Fruit fly (Drosophila melanogaster): ENCODE results near the gene CG33664.
A peak's percentile ranks its signal among the peaks of the same experiment; 100 is the strongest.
"Not testable (repeated sequence)": the region's sequence is repeated elsewhere in the genome, so short reads cannot be mapped to it uniquely, and the experiment has no call there.

The CG33664 gene

dm6 chrX:6383920-6384319, at the start of gene CG33664:
TSS of gene CG33664 (plus strand) at chrX:6384220.
- TF ChIP-seq pan (optimal IDR thresholded peaks at IDR 0.05); usp (GFP tag; optimal IDR thresholded peaks at IDR 0.05); EcR (GFP tag; optimal IDR thresholded peaks at IDR 0.05): not testable (repeated sequence)

dm6 chrX:6334945-6335344, 49.1 kb upstream of the CG33664 start:
- TF ChIP-seq pan (optimal IDR thresholded peaks at IDR 0.05) (no peak), CG8478 (optimal IDR thresholded peaks at IDR 0.05) (no peak), EcR (GFP tag; optimal IDR thresholded peaks at IDR 0.05) (no peak), psq (optimal IDR thresholded peaks at IDR 0.05) (no peak), usp (GFP tag; optimal IDR thresholded peaks at IDR 0.05) (no peak), Dll (optimal IDR thresholded peaks at IDR 0.05) (no peak)

DNA sequence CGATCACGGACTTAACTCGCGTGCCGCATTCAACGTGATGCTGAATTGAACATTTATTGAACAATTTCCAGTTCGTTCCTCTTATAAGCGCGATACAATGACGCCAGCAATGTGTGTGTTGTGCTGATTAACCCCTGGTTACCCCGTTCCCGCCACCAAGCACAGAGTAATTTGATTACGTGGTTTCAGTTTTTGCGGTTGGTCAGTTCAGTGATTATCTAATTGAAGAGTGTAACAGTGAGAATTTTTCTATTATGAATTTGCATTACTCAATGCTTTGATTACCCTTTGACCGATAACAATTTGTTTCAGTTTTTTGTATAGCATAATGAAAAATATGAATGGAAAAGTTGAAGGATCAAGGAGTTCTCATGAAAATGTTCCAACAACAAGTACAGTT, 46.3 kb upstream of the CG33664 start, which contains the start of gene CG3842:
CG3842 (plus strand) TSS at position 61 of the 400 bp plus-strand sequence.
- no peak for TF ChIP-seq usp (GFP tag; optimal IDR thresholded peaks at IDR 0.05)
- no peak for TF ChIP-seq EcR (GFP tag; optimal IDR thresholded peaks at IDR 0.05)
- TF ChIP-seq pan (optimal IDR thresholded peaks at IDR 0.05) = no peak
- TF ChIP-seq Dll (optimal IDR thresholded peaks at IDR 0.05) = no peak
- no peak for TF ChIP-seq CG8478 (optimal IDR thresholded peaks at IDR 0.05)
- TF ChIP-seq psq (optimal IDR thresholded peaks at IDR 0.05) = no peak

DNA sequence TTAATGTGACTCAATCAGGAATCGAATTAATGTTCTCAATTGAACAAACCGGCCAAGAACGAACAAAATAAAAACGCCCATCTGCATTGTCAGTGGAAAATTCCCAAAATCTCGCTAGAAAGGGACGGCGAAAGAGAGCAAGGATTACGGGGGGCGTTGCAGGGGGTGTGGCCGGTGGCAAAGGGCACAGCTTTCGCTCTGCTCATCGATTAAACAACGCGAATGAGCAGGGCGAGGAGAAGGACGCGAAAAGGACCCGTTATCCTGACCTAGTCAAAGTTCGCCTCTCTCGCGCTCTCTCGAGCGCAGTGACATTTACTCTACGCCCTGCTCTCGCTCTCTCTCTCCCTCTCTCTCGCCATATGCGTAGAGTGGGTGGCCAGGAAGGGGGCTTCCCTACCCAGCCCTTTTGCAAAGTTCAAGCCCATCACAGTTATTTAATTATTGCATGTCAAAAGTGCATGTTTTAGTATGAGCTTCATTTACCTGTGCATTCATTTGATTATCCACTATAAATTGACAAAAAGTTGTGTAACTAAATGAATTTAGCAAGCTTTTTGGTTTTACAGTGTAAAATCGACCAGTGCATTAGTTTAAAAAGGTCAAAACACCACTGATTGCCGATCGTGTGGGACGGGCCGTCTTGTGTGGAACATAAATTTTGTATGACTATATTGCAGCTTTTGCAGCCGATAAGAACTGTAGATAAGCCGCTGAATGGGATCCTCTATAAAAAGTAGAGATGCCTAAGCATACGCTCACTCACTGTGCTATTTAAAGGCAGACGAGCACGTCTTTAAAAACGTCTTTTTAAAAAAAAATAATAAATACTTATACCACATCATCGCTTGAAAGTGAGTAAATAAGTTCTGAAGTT, 45.0 kb upstream of the CG33664 start:
- no peak for TF ChIP-seq EcR (GFP tag; optimal IDR thresholded peaks at IDR 0.05)
- TF ChIP-seq psq (optimal IDR thresholded peaks at IDR 0.05) = no peak
- no peak for TF ChIP-seq pan (optimal IDR thresholded peaks at IDR 0.05)
- TF ChIP-seq Dll (optimal IDR thresholded peaks at IDR 0.05) = no peak
- TF ChIP-seq CG8478 (optimal IDR thresholded peaks at IDR 0.05) = no peak
- TF ChIP-seq usp (GFP tag; optimal IDR thresholded peaks at IDR 0.05) = no peak

dm6 chrX:6339970-6340548, 44.0 kb upstream of the CG33664 start:
- TF ChIP-seq pan (optimal IDR thresholded peaks at IDR 0.05) (no peak), usp (GFP tag; optimal IDR thresholded peaks at IDR 0.05) (no peak), psq (optimal IDR thresholded peaks at IDR 0.05) (no peak), EcR (GFP tag; optimal IDR thresholded peaks at IDR 0.05) (peak in 1 of 2 experiments; percentile 30), CG8478 (optimal IDR thresholded peaks at IDR 0.05) (no peak), Dll (optimal IDR thresholded peaks at IDR 0.05) (no peak)

DNA sequence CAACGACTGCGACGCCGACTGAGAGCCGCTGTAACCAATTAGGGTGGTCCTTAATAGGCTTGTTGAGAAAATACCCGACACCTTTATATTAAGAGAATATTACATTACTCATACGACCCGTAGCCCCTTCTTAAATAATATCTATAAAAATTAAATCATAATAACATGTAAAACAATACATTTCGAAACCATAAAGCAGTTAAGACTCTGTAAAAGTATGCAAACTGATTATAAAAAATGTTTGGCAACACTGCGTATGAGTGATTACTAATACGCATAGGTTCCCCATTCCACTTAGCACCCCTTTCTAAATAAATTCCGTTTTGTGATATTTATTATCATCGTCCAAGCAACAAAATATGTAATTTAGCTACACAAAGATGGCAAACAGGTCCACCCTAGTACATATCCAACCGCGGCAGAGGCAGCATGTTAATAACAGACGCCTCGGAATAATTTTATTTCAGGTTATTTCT, 43.4 kb upstream of the CG33664 start:
- TF ChIP-seq usp (GFP tag; optimal IDR thresholded peaks at IDR 0.05) = no peak
- TF ChIP-seq Dll (optimal IDR thresholded peaks at IDR 0.05) = no peak
- no peak for TF ChIP-seq EcR (GFP tag; optimal IDR thresholded peaks at IDR 0.05)
- no peak for TF ChIP-seq psq (optimal IDR thresholded peaks at IDR 0.05)
- TF ChIP-seq CG8478 (optimal IDR thresholded peaks at IDR 0.05) = no peak
- TF ChIP-seq pan (optimal IDR thresholded peaks at IDR 0.05) = no peak

dm6 chrX:6341678-6342077, 42.3 kb upstream of the CG33664 start:
- TF ChIP-seq psq (optimal IDR thresholded peaks at IDR 0.05) = no peak
- TF ChIP-seq Dll (optimal IDR thresholded peaks at IDR 0.05) = no peak
- TF ChIP-seq CG8478 (optimal IDR thresholded peaks at IDR 0.05) = no peak
- TF ChIP-seq usp (GFP tag; optimal IDR thresholded peaks at IDR 0.05) = no peak
- TF ChIP-seq pan (optimal IDR thresholded peaks at IDR 0.05) = no peak

DNA sequence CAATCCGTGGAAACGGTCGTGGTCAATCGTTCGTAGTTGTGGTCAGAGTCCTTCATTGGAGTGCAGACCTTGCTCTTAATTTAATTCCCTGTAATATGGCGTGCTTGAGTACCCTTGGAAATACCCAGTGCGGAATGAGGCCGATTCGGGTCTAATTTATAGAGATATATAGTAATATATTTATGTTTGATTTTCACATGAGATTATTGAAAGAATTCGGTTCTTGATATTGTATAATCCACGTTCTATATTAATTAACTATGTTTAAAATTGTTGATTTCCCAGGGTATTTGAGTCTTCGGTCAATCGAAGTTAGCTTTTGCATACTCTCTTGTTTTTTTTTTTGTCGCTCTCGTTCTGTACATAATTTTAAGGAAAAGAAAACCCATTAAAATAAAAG, 40.7 kb upstream of the CG33664 start:
- TF ChIP-seq psq (optimal IDR thresholded peaks at IDR 0.05) (no peak), pan (optimal IDR thresholded peaks at IDR 0.05) (peak; percentile 76)

DNA sequence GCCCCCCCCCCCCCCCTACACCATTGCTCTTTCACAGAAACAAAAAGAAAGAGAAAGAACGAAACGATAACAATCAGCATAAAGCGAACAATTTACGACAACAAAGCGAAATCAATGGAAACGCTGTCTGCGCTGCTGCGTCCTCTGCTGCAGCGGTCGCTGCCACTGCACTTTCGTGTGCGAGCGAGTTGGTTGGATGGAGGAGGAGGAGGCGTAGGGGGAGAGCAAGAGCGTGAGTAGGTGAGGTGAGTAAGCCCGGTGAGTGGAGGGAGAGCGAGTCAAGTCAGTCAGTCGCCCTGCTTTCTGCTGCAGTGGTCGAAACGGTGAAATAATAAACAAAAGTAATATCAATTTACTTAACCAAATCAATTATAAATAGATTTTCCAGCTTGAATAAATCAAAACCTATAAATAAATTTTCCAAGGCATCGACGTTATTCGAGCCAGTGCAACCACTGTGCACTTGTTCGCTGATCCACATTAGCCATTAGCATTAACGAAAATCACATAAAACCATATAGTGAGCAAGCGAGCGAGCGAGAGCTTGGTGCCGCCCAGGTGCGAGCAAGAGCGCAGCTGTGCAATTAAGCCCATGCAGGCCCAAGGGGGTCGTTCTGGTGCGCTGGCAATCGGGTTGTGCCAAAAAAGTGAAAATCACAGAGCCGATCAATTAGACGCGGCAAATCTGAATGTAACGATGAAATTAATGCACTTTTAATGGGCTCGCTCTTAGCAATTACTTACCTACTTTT, 40.1 kb upstream of the CG33664 start:
- peak; percentile 62 for TF ChIP-seq Dll (optimal IDR thresholded peaks at IDR 0.05)
- TF ChIP-seq pan (optimal IDR thresholded peaks at IDR 0.05) = no peak

dm6 chrX:6344538-6345074, 39.4 kb upstream of the CG33664 start:
- TF ChIP-seq pan (optimal IDR thresholded peaks at IDR 0.05) (no peak), psq (optimal IDR thresholded peaks at IDR 0.05) (no peak), usp (GFP tag; optimal IDR thresholded peaks at IDR 0.05) (no peak), Dll (optimal IDR thresholded peaks at IDR 0.05) (no peak), EcR (GFP tag; optimal IDR thresholded peaks at IDR 0.05) (no peak), CG8478 (optimal IDR thresholded peaks at IDR 0.05) (no peak)

- TF ChIP-seq usp (GFP tag; optimal IDR thresholded peaks at IDR 0.05) (no peak), Dll (optimal IDR thresholded peaks at IDR 0.05) (no peak), pan (optimal IDR thresholded peaks at IDR 0.05) (no peak), EcR (GFP tag; optimal IDR thresholded peaks at IDR 0.05) (no peak), psq (optimal IDR thresholded peaks at IDR 0.05) (no peak), CG8478 (optimal IDR thresholded peaks at IDR 0.05) (no peak)
These were observed 37.9 kb upstream of the CG33664 start for dm6 chrX:6346153-6346552.

DNA sequence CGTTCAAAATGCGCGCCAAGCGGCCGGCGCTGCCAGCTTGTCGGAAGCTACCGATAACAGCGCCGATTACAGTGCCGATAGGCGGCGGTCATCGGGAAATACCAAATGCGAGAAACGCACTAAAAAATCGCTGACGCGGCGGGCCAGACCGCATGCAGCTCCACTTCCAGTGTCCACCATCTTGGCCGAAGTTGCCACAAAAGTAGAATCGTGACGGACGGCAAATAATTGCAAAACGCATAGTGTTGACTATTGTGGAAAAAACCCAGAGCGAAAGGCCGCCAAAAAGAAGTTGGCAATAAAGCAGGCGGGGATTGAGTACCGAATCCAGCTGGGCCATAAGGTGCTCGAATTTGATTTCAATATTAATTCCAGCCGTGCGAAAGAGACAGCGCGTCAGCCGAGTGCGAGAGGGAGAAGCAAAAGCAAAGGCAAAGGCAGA, 37.1 kb upstream of the CG33664 start, which contains the start of gene CG3847:
CG3847 (plus strand) TSS at position 178 of the 442 bp plus-strand sequence.
- TF ChIP-seq usp (GFP tag; optimal IDR thresholded peaks at IDR 0.05) = no peak
- no peak for TF ChIP-seq Dll (optimal IDR thresholded peaks at IDR 0.05)
- no peak for TF ChIP-seq psq (optimal IDR thresholded peaks at IDR 0.05)
- no peak for TF ChIP-seq pan (optimal IDR thresholded peaks at IDR 0.05)
